Worm (Caenorhabditis elegans) whole organism, early embryonic: Measurements from ENCODE around the gene F22F4.4.

ENCODE experiments used
- B0310.2 ChIP-seq: sonication (generic microtip); optimal IDR thresholded peaks from 2 replicates; lab custom pipeline; 2016; ENCODE audit warnings: mild to moderate bottlenecking, missing genetic modification characterization, missing compliant biosample characterization
- F13C5.2 ChIP-seq: sonication (generic microtip); optimal IDR thresholded peaks from 2 replicates; lab custom pipeline; 2017; ENCODE audit warnings: mild to moderate bottlenecking, missing genetic modification characterization, inconsistent platforms, missing compliant biosample characterization
- aly-1 ChIP-seq: sonication (generic microtip); optimal IDR thresholded peaks from 2 replicates; lab custom pipeline; 2016; ENCODE audit warnings: missing genetic modification characterization, missing compliant biosample characterization
- ama-1 ChIP-seq: fragments of 150-350 bp; optimal IDR thresholded peaks from 2 replicates; lab custom pipeline; 2014
- ceh-13 ChIP-seq: fragments of 200-800 bp; sonication (Bioruptor generic); optimal IDR thresholded peaks from 2 replicates; lab custom pipeline; 2018; ENCODE audit warnings: mild to moderate bottlenecking, missing genetic modification characterization, missing compliant biosample characterization
- flt-1 ChIP-seq: fragments of 200-800 bp; sonication (Bioruptor generic); IDR thresholded peaks from 2 replicates; pipeline ENCODE4 v1.3.6; 2022; ENCODE audit warnings: missing genetic modification characterization, missing compliant biosample characterization
- hmbx-1 ChIP-seq: sonication (generic microtip); optimal IDR thresholded peaks from 2 replicates; lab custom pipeline; 2016; ENCODE audit warnings: mild to moderate bottlenecking, missing genetic modification characterization, missing compliant biosample characterization
- hmg-4 ChIP-seq: fragments of 200-800 bp; sonication (Bioruptor generic); optimal IDR thresholded peaks from 2 replicates; lab custom pipeline; 2018; ENCODE audit warnings: mild to moderate bottlenecking, missing genetic modification characterization, missing compliant biosample characterization
- pes-1 ChIP-seq: fragments of 200-800 bp; sonication (Bioruptor generic); IDR thresholded peaks from 2 replicates; pipeline ENCODE4 v1.3.6; 2022; ENCODE audit warnings: missing genetic modification reagents, missing genetic modification characterization, missing compliant biosample characterization
- scrt-1 ChIP-seq: fragments of 200-800 bp; sonication (Bioruptor generic); IDR thresholded peaks from 2 replicates; pipeline ENCODE4 v1.3.6; 2022; ENCODE audit warnings: missing genetic modification characterization, missing compliant biosample characterization

- TF ChIP-seq ceh-13 (GFP tag; lab: Kevin White, UChicago) (no peak), F13C5.2 (tag; lab: Kevin White, UChicago) (no peak), ama-1 (lab: Kevin White, UChicago) (no peak), aly-1 (tag; lab: Kevin White, UChicago) (no peak), hmg-4 (GFP tag; lab: Kevin White, UChicago) (no peak), scrt-1 (GFP tag; lab: Robert Waterston, UW) (no peak), hmbx-1 (no peak), flt-1 (GFP tag; lab: Robert Waterston, UW) (no peak), pes-1 (GFP tag; lab: Robert Waterston, UW) (no peak), B0310.2 (tag; lab: Kevin White, UChicago) (no peak)
Measured at ce11 chrX:5977754-5978153, 23.6 kb downstream of the F22F4.4 start, which contains the start of gene kin-2.
